Fruit fly (Drosophila melanogaster) whole organism, embryonic: ENCODE data around the gene CG10068.

Experiments used
- ATbp ChIP-seq: fragments of 200-800 bp; sonication (Bioruptor generic); optimal IDR thresholded peaks from 2 replicates; lab custom pipeline; 2017; ENCODE audit warnings: missing biosample characterization, mild to moderate bottlenecking, missing genetic modification characterization, missing genetic modification reagents
- Adf1 ChIP-seq: fragments of 200-800 bp; sonication (Bioruptor generic); IDR thresholded peaks from 2 replicates; pipeline ENCODE4 v1.3.6; 2022; ENCODE audit warnings: missing biosample characterization, missing genetic modification characterization
- CG11398 ChIP-seq: fragments of 200-800 bp; sonication (Bioruptor generic); optimal IDR thresholded peaks from 2 replicates; lab custom pipeline; 2016; ENCODE audit warnings: missing biosample characterization, missing genetic modification characterization
- CG11456 ChIP-seq: fragments of 200-800 bp; sonication (Bioruptor generic); IDR thresholded peaks from 3 replicates; pipeline ENCODE4 v1.3.6; 2022; ENCODE audit warnings: missing biosample characterization, missing genetic modification characterization
- CG12155 ChIP-seq: fragments of 200-800 bp; sonication (Bioruptor generic); optimal IDR thresholded peaks from 3 replicates; lab custom pipeline; 2016; ENCODE audit warnings: missing biosample characterization, missing genetic modification characterization
- CG12659 ChIP-seq: fragments of 200-800 bp; sonication (Bioruptor generic); optimal IDR thresholded peaks from 3 replicates; lab custom pipeline; 2017; ENCODE audit warnings: mild to moderate bottlenecking, missing biosample characterization, missing genetic modification reagents, missing genetic modification characterization
- CG13123 ChIP-seq: fragments of 200-800 bp; sonication (Bioruptor generic); optimal IDR thresholded peaks from 2 replicates; lab custom pipeline; 2016; ENCODE audit warnings: missing biosample characterization, missing genetic modification characterization
- CG13287 ChIP-seq: fragments of 200-800 bp; sonication (Bioruptor generic); IDR thresholded peaks from 2 replicates; pipeline ENCODE4 v1.3.6; 2022; ENCODE audit warnings: missing biosample characterization, missing genetic modification characterization; ENCODE audit not compliant: partially characterized antibody
- CG13296 ChIP-seq: fragments of 200-800 bp; sonication (Bioruptor generic); optimal IDR thresholded peaks from 3 replicates; lab custom pipeline; 2018; ENCODE audit warnings: missing biosample characterization, mild to moderate bottlenecking, missing genetic modification characterization
- CG15479 ChIP-seq: fragments of 200-800 bp; sonication (Bioruptor generic); optimal IDR thresholded peaks from 3 replicates; lab custom pipeline; 2019; ENCODE audit warnings: missing biosample characterization, mild to moderate bottlenecking, missing genetic modification characterization, moderate library complexity
- CG17912 ChIP-seq: fragments of 200-800 bp; sonication (Bioruptor generic); optimal IDR thresholded peaks from 2 replicates; lab custom pipeline; 2018; ENCODE audit warnings: missing biosample characterization, mild to moderate bottlenecking, missing genetic modification characterization
- CG2120 ChIP-seq: fragments of 200-800 bp; sonication (Bioruptor generic); optimal IDR thresholded peaks from 3 replicates; lab custom pipeline; 2016; ENCODE audit warnings: missing biosample characterization, missing genetic modification characterization
- CG2199 ChIP-seq: fragments of 200-800 bp; sonication (Bioruptor generic); IDR thresholded peaks from 3 replicates; pipeline ENCODE4 v1.3.6; 2022; ENCODE audit warnings: missing biosample characterization, missing genetic modification characterization
- CG3163 ChIP-seq: fragments of 200-800 bp; sonication (Bioruptor generic); optimal IDR thresholded peaks from 3 replicates; lab custom pipeline; 2016; ENCODE audit warnings: missing biosample characterization, missing genetic modification characterization
- CG32767 ChIP-seq: fragments of 200-800 bp; sonication (Bioruptor generic); IDR thresholded peaks from 2 replicates; pipeline ENCODE4 v1.3.6; 2022; ENCODE audit warnings: missing biosample characterization, missing genetic modification characterization
- CG4617 ChIP-seq: fragments of 200-800 bp; sonication (Bioruptor generic); optimal IDR thresholded peaks from 3 replicates; lab custom pipeline; 2016; ENCODE audit warnings: missing biosample characterization, missing genetic modification characterization, borderline replicate concordance
- CG4854 ChIP-seq: fragments of 200-800 bp; sonication (Bioruptor generic); optimal IDR thresholded peaks from 2 replicates; lab custom pipeline; 2016; ENCODE audit warnings: missing biosample characterization, missing genetic modification characterization, inconsistent platforms
- CG6765 ChIP-seq: fragments of 200-800 bp; sonication (Bioruptor generic); optimal IDR thresholded peaks from 3 replicates; lab custom pipeline; 2017; ENCODE audit warnings: missing biosample characterization, mild to moderate bottlenecking, missing genetic modification characterization
- CG7928 ChIP-seq: fragments of 200-800 bp; sonication (Bioruptor generic); optimal IDR thresholded peaks from 2 replicates; lab custom pipeline; 2017; ENCODE audit warnings: missing biosample characterization, mild to moderate bottlenecking, missing genetic modification characterization
- CG9932 ChIP-seq: fragments of 200-800 bp; sonication (Bioruptor generic); IDR thresholded peaks from 2 replicates; pipeline ENCODE4 v1.3.6; 2022; ENCODE audit warnings: missing biosample characterization, missing genetic modification characterization
- Camta ChIP-seq: fragments of 200-800 bp; sonication (Bioruptor generic); optimal IDR thresholded peaks from 2 replicates; lab custom pipeline; 2016; ENCODE audit warnings: missing biosample characterization, missing genetic modification characterization
- Dp ChIP-seq: fragments of 200-800 bp; sonication (Bioruptor generic); optimal IDR thresholded peaks from 2 replicates; lab custom pipeline; 2018; ENCODE audit warnings: missing biosample characterization, mild to moderate bottlenecking, missing genetic modification characterization, moderate library complexity
- Fer1 ChIP-seq: fragments of 200-800 bp; sonication (Bioruptor generic); optimal IDR thresholded peaks from 2 replicates; lab custom pipeline; 2017; ENCODE audit warnings: missing biosample characterization, mild to moderate bottlenecking, missing genetic modification characterization
- Hey ChIP-seq: fragments of 200-800 bp; sonication (Bioruptor generic); optimal IDR thresholded peaks from 3 replicates; lab custom pipeline; 2018; ENCODE audit warnings: missing biosample characterization, mild to moderate bottlenecking, missing genetic modification characterization
- Nf-YA ChIP-seq: fragments of 200-800 bp; sonication (Bioruptor generic); IDR thresholded peaks from 2 replicates; pipeline ENCODE4 v1.3.6; 2022; ENCODE audit warnings: missing biosample characterization, missing genetic modification characterization
- Poxn ChIP-seq: fragments of 200-800 bp; sonication (Bioruptor generic); IDR thresholded peaks from 2 replicates; pipeline ENCODE4 v1.3.6; 2022; ENCODE audit warnings: missing biosample characterization, missing genetic modification characterization
- Sry-β ChIP-seq: fragments of 200-800 bp; sonication (Bioruptor generic); optimal IDR thresholded peaks from 2 replicates; lab custom pipeline; 2018; ENCODE audit warnings: missing biosample characterization, mild to moderate bottlenecking, missing genetic modification characterization, moderate library complexity
- Sry-δ ChIP-seq: fragments of 200-800 bp; sonication (Bioruptor generic); optimal IDR thresholded peaks from 2 replicates; lab custom pipeline; 2016; ENCODE audit warnings: missing biosample characterization, missing genetic modification characterization
- Taf1 ChIP-seq: fragments of 200-800 bp; sonication (Bioruptor generic); IDR thresholded peaks from 2 replicates; pipeline ENCODE4 v1.3.6; 2022; ENCODE audit warnings: missing biosample characterization, missing genetic modification characterization
- Tbp ChIP-seq: fragments of >200 bp; optimal IDR thresholded peaks from 2 replicates; lab custom pipeline; 2018; ENCODE audit warnings: missing biosample characterization, missing genetic modification characterization
- bsh ChIP-seq, 2 experiments: fragments of 200-800 bp; sonication (Bioruptor generic); optimal IDR thresholded peaks; 2 replicates each; lab custom pipeline; 2017 to 2018; ENCODE audit warnings: mild to moderate bottlenecking in 2 of 2, missing biosample characterization in 2 of 2, missing genetic modification characterization in 2 of 2, moderate library complexity in 1 of 2
- chif ChIP-seq, 2 experiments: fragments of 200-800 bp; sonication (Bioruptor generic); optimal IDR thresholded peaks; 3 replicates each; lab custom pipeline; 2016; ENCODE audit warnings: missing biosample characterization in 2 of 2, missing genetic modification characterization in 2 of 2
- chinmo ChIP-seq: fragments of 200-800 bp; sonication (Bioruptor generic); IDR thresholded peaks from 4 replicates; pipeline ENCODE4 v1.3.6; 2022; ENCODE audit warnings: missing biosample characterization, missing genetic modification characterization; ENCODE audit not compliant: partially characterized antibody
- crp ChIP-seq, 2 experiments: fragments of 200-800 bp; sonication (Bioruptor generic); optimal IDR thresholded peaks; 2 replicates in 1 of 2; 3 replicates in 1 of 2; lab custom pipeline; 2017; ENCODE audit warnings: missing biosample characterization in 2 of 2, missing genetic modification characterization in 2 of 2, mild to moderate bottlenecking in 1 of 2, moderate library complexity in 1 of 2
- fd64A ChIP-seq: fragments of 200-800 bp; sonication (Bioruptor generic); optimal IDR thresholded peaks from 3 replicates; lab custom pipeline; 2018; ENCODE audit warnings: missing biosample characterization, mild to moderate bottlenecking, missing genetic modification characterization
- fd96Cb ChIP-seq: fragments of 200-800 bp; sonication (Bioruptor generic); optimal IDR thresholded peaks from 2 replicates; lab custom pipeline; 2018; ENCODE audit warnings: missing biosample characterization, mild to moderate bottlenecking, missing genetic modification characterization, moderate library complexity
- ftz-f1 ChIP-seq: fragments of 200-800 bp; sonication (Bioruptor generic); optimal IDR thresholded peaks from 2 replicates; lab custom pipeline; 2016; ENCODE audit warnings: missing biosample characterization, missing genetic modification characterization
- gcm ChIP-seq: fragments of 200-800 bp; sonication (Bioruptor generic); optimal IDR thresholded peaks from 2 replicates; lab custom pipeline; 2019; ENCODE audit warnings: missing biosample characterization, mild to moderate bottlenecking, missing genetic modification characterization, moderate library complexity
- h ChIP-seq: fragments of >200 bp; optimal IDR thresholded peaks from 2 replicates; lab custom pipeline; 2017
- hkb ChIP-seq, 2 experiments: fragments of 200-800 bp in 1 of 2; fragments of >200 bp in 1 of 2; sonication (Bioruptor generic) in 1 of 2; IDR thresholded peaks in 1 of 2; optimal IDR thresholded peaks in 1 of 2; 2 replicates each; pipeline versions ENCODE4 v1.3.6 to Lab custom; 2017 to 2022; ENCODE audit warnings: missing biosample characterization in 1 of 2, missing genetic modification characterization in 1 of 2
- lmd ChIP-seq: fragments of 200-800 bp; sonication (Bioruptor generic); IDR thresholded peaks from 2 replicates; pipeline ENCODE4 v1.3.6; 2022; ENCODE audit warnings: missing biosample characterization, missing genetic modification characterization
- maf-S ChIP-seq: fragments of 200-800 bp; sonication (Bioruptor generic); optimal IDR thresholded peaks from 2 replicates; lab custom pipeline; 2016; ENCODE audit warnings: missing biosample characterization, missing genetic modification characterization
- mirr ChIP-seq: fragments of 200-800 bp; sonication (Bioruptor generic); optimal IDR thresholded peaks from 3 replicates; lab custom pipeline; 2018; ENCODE audit warnings: missing biosample characterization, mild to moderate bottlenecking, missing genetic modification characterization
- ranshi ChIP-seq: fragments of 200-800 bp; sonication (Bioruptor generic); IDR thresholded peaks from 2 replicates; pipeline ENCODE4 v1.3.6; 2022; ENCODE audit warnings: missing biosample characterization, missing genetic modification characterization
- scrt ChIP-seq: fragments of 200-800 bp; sonication (Bioruptor generic); optimal IDR thresholded peaks from 2 replicates; lab custom pipeline; 2018; ENCODE audit warnings: missing biosample characterization, mild to moderate bottlenecking, missing genetic modification characterization, moderate library complexity
- seq ChIP-seq: fragments of 200-800 bp; sonication (Bioruptor generic); IDR thresholded peaks from 2 replicates; pipeline ENCODE4 v1.3.6; 2022; ENCODE audit warnings: missing biosample characterization, missing genetic modification characterization
- slp2 ChIP-seq: fragments of 200-800 bp; sonication (Bioruptor generic); optimal IDR thresholded peaks from 2 replicates; lab custom pipeline; 2016; ENCODE audit warnings: missing biosample characterization, missing genetic modification characterization
- sob ChIP-seq: fragments of 200-800 bp; sonication (Bioruptor generic); IDR thresholded peaks from 2 replicates; pipeline ENCODE4 v1.3.6; 2022; ENCODE audit warnings: missing biosample characterization, missing genetic modification characterization
- tna ChIP-seq: fragments of 200-800 bp; sonication (Bioruptor generic); IDR thresholded peaks from 2 replicates; pipeline ENCODE4 v1.3.6; 2022; ENCODE audit warnings: missing biosample characterization, missing genetic modification characterization; ENCODE audit not compliant: partially characterized antibody
- zen ChIP-seq: fragments of 200-800 bp; sonication (Bioruptor generic); optimal IDR thresholded peaks from 3 replicates; lab custom pipeline; 2018; ENCODE audit warnings: missing biosample characterization, mild to moderate bottlenecking, missing genetic modification characterization, moderate library complexity

The CG10068 gene

dm6 chr3R:7090337-7090830, 37.4 kb downstream of the CG10068 start (continued):
- TF ChIP-seq ATbp (GFP tag; lab: Kevin White, UChicago) = no peak
- TF ChIP-seq Poxn = no peak
- TF ChIP-seq CG3163 = no peak
- no peak; the same call in 1 of the 2 replicates for TF ChIP-seq ranshi
- TF ChIP-seq h = no peak
- TF ChIP-seq CG4617 (GFP tag; lab: Kevin White, UChicago) = no peak
- no peak; the same call in 1 of the 2 replicates for TF ChIP-seq Adf1
- TF ChIP-seq ftz-f1 = peak; percentile 69
- no peak for TF ChIP-seq Tbp (GFP tag; lab: Kevin White, UChicago)
- no peak for TF ChIP-seq Dp
- TF ChIP-seq Nf-YA (GFP tag; lab: Robert Waterston, UW) = no peak
- no peak for TF ChIP-seq CG12155 (GFP tag; lab: Kevin White, UChicago)
- no peak for TF ChIP-seq gcm (GFP tag; lab: Kevin White, UChicago)
- TF ChIP-seq CG32767 (GFP tag; lab: Robert Waterston, UW) = 0 out of 2 replicates have a peak, but pooled peaks have one; percentile 20
- no peak for TF ChIP-seq Sry-δ
- TF ChIP-seq Camta (GFP tag; lab: Kevin White, UChicago) = no peak
- TF ChIP-seq CG4854 (GFP tag; lab: Kevin White, UChicago) = no peak
- TF ChIP-seq lmd = no peak
- TF ChIP-seq Sry-β (GFP tag; lab: Kevin White, UChicago) = no peak
- TF ChIP-seq crp (GFP tag; optimal IDR thresholded peaks at IDR 0.05; lab: Kevin White, UChicago) = no peak
- no peak for TF ChIP-seq fd96Cb (tag; lab: Kevin White, UChicago)
- no peak for TF ChIP-seq CG7928
- TF ChIP-seq chinmo (GFP tag; lab: Robert Waterston, UW) = 0 out of 4 replicates have a peak, but pooled peaks have one; percentile 83
- TF ChIP-seq tna (GFP tag; lab: Robert Waterston, UW) = no peak
- no peak for TF ChIP-seq Taf1 (GFP tag; lab: Robert Waterston, UW)
- 0 out of 2 replicates have a peak, but pooled peaks have one; percentile 15 for TF ChIP-seq sob (GFP tag; lab: Robert Waterston, UW)
- no peak for TF ChIP-seq chif (GFP tag; optimal IDR thresholded peaks at IDR 0.05; lab: Kevin White, UChicago)
- no peak for TF ChIP-seq CG11456 (GFP tag; lab: Robert Waterston, UW)
- peak; percentile 61; the same call in 1 of the 3 replicates for TF ChIP-seq CG2199
- no peak for TF ChIP-seq mirr
- TF ChIP-seq bsh (GFP tag; optimal IDR thresholded peaks at IDR 0.05; lab: Kevin White, UChicago) = no peak
- TF ChIP-seq scrt (GFP tag; lab: Kevin White, UChicago) = no peak
- peak; percentile 21; the same call in 1 of the 2 replicates for TF ChIP-seq CG13287
- TF ChIP-seq Hey = no peak
- TF ChIP-seq CG17912 = no peak
- TF ChIP-seq CG6765 (GFP tag; lab: Kevin White, UChicago) = no peak
- TF ChIP-seq CG9932 (GFP tag; lab: Robert Waterston, UW) = peak; percentile 48
- TF ChIP-seq CG13296 (GFP tag; lab: Kevin White, UChicago) = peak; percentile 3
- no peak for TF ChIP-seq CG11398 (GFP tag; lab: Kevin White, UChicago)
- no peak for TF ChIP-seq CG13123
- no peak for TF ChIP-seq slp2 (GFP tag; lab: Kevin White, UChicago)
- TF ChIP-seq hkb (optimal IDR thresholded peaks at IDR 0.05; lab: Kevin White, UChicago) = no peak
- TF ChIP-seq hkb (GFP tag; IDR thresholded peaks at IDR 0.05; lab: Robert Waterston, UW) = no peak
- peak; percentile 20 for TF ChIP-seq CG2120 (GFP tag; lab: Kevin White, UChicago)
- TF ChIP-seq CG15479 (GFP tag; lab: Kevin White, UChicago) = peak; percentile 81
- no peak for TF ChIP-seq zen (tag; lab: Kevin White, UChicago)
- no peak for TF ChIP-seq fd64A (GFP tag; lab: Kevin White, UChicago)
- TF ChIP-seq seq (GFP tag; lab: Robert Waterston, UW) = 0 out of 2 replicates have a peak, but pooled peaks have one; percentile 5
- peak; percentile 25 for TF ChIP-seq CG12659
- no peak for TF ChIP-seq maf-S (GFP tag; lab: Kevin White, UChicago)
- peak; percentile 37 for TF ChIP-seq Fer1
